Worm (Caenorhabditis elegans): ENCODE results near the gene Y75B12B.10.
"Not testable (repeated sequence)": the region's sequence is repeated elsewhere in the genome, so short reads cannot be mapped to it uniquely, and the experiment has no call there.

Y75B12B.10 gene

ce11 chrV:15244456-15244855, 44.6 kb downstream of the Y75B12B.10 start, which contains the start of gene kin-30:
Gene kin-30 (plus strand): TSS chrV:15244756.
- TF ChIP-seq nhr-237 (tag; optimal IDR thresholded peaks at IDR 0.05) (no peak), elt-3 (tag; optimal IDR thresholded peaks at IDR 0.05) (no peak)

DNA sequence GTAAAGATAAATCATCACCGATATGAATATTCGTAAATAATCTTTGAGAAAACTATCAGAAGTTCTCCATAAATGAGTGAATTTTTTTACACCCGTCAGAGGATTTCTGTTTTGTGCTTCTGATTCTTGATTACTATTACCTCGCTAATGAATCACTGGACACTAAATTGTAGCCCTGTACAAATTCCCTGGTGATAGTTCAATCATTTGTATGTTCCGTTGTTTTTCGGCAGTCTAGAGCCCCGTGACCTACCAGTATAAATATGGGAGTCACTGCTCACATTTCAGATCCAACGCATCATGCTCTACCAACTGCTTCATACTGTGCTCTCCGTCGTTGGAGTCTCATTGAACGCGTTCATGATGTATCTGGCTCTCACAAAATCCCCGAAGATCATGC, 50.4 kb downstream of the Y75B12B.10 start, which contains the start of gene srd-28:
Gene srd-28 (plus strand): TSS at position 301 of the 400 bp plus-strand sequence.
- not testable (repeated sequence) for TF ChIP-seq nhr-76 (tag; optimal IDR thresholded peaks at IDR 0.05); ceh-83 (GFP tag; optimal IDR thresholded peaks at IDR 0.05); mls-2 (tag; optimal IDR thresholded peaks at IDR 0.05)
